Worm (Caenorhabditis elegans) whole organism, young adult: ENCODE data around the gene idpp-5.

Source experiments
- B0261.1 ChIP-seq: sonication (generic microtip); optimal IDR thresholded peaks from 2 replicates; lab custom pipeline; 2016; ENCODE audit warnings: mild to moderate bottlenecking, missing genetic modification characterization, moderate library complexity, missing compliant biosample characterization
- D2030.7 ChIP-seq: fragments of 200-800 bp; sonication (Bioruptor generic); IDR thresholded peaks from 2 replicates; pipeline ENCODE4 v1.3.6; 2022; ENCODE audit warnings: missing genetic modification reagents, missing genetic modification characterization, missing compliant biosample characterization
- Y95B8A.8 ChIP-seq: fragments of 200-800 bp; sonication (Bioruptor generic); IDR thresholded peaks from 2 replicates; pipeline ENCODE4 v1.3.6; 2022; ENCODE audit warnings: missing genetic modification reagents, missing genetic modification characterization, missing compliant biosample characterization
- bed-1 ChIP-seq: fragments of 200-800 bp; sonication (Bioruptor generic); IDR thresholded peaks from 2 replicates; pipeline ENCODE4 v1.3.6; 2022; ENCODE audit warnings: missing genetic modification reagents, missing genetic modification characterization, missing compliant biosample characterization
- hlh-12 ChIP-seq: sonication (generic microtip); optimal IDR thresholded peaks from 2 replicates; lab custom pipeline; 2016; ENCODE audit warnings: missing genetic modification characterization, missing compliant biosample characterization
- hmg-20 ChIP-seq: fragments of 200-800 bp; sonication (Bioruptor generic); IDR thresholded peaks from 2 replicates; pipeline ENCODE4 v1.3.6; 2022; ENCODE audit warnings: missing genetic modification reagents, missing genetic modification characterization, missing compliant biosample characterization
- lag-1 ChIP-seq: fragments of 200-800 bp; sonication (Bioruptor generic); IDR thresholded peaks from 2 replicates; pipeline ENCODE4 v1.3.6; 2022; ENCODE audit warnings: missing genetic modification reagents, missing genetic modification characterization, missing compliant biosample characterization
- mes-4 ChIP-seq: sonication (generic microtip); optimal IDR thresholded peaks from 2 replicates; lab custom pipeline; 2016; ENCODE audit warnings: missing genotype, missing genetic modification characterization, missing compliant biosample characterization
- pha-4 ChIP-seq: fragments of 150-350 bp; sonication (generic microtip); optimal IDR thresholded peaks from 2 replicates; lab custom pipeline; 2014; ENCODE audit warnings: missing biosample characterization, missing genetic modification reagents, missing genetic modification characterization
- ztf-6 ChIP-seq: fragments of 200-800 bp; sonication (Bioruptor generic); IDR thresholded peaks from 2 replicates; pipeline ENCODE4 v1.3.6; 2022; ENCODE audit warnings: missing genetic modification reagents, missing genetic modification characterization, missing compliant biosample characterization

ce11 chrX:3743190-3743589, 49.4 kb downstream of the idpp-5 start:
- TF ChIP-seq hmg-20 (no peak), B0261.1 (no peak), Y95B8A.8 (no peak), bed-1 (no peak), lag-1 (GFP tag; lab: Robert Waterston, UW) (no peak), mes-4 (tag; lab: Kevin White, UChicago) (no peak), hlh-12 (no peak), D2030.7 (GFP tag; lab: Robert Waterston, UW) (no peak), ztf-6 (GFP tag; lab: Robert Waterston, UW) (no peak), pha-4 (tag; lab: Kevin White, UChicago) (no peak)
